Fruit fly (Drosophila melanogaster): ENCODE measurements around the gene CG9360.
A peak's percentile ranks its signal among the peaks of the same experiment; 100 is the strongest.

Gene CG9360

dm6 chrX:11714529-11715262, 49.7 kb downstream of the CG9360 start (continued):
- peak; percentile 55 for TF ChIP-seq CG11294 (GFP tag; IDR thresholded peaks at IDR 0.05)
- peak; percentile 12 for TF ChIP-seq CG3032 (tag; optimal IDR thresholded peaks at IDR 0.05)
- peak; percentile 85 for TF ChIP-seq svp (GFP tag)
- TF ChIP-seq CG10669 (GFP tag; optimal IDR thresholded peaks at IDR 0.05), result peak; percentile 19
- TF ChIP-seq topi (GFP tag; optimal IDR thresholded peaks at IDR 0.05), result peak; percentile 24
- no peak for TF ChIP-seq OdsH (GFP tag; optimal IDR thresholded peaks at IDR 0.05)
- TF ChIP-seq Smox (GFP tag; optimal IDR thresholded peaks at IDR 0.05), result no peak
- no peak for TF ChIP-seq CG6854 (GFP tag; optimal IDR thresholded peaks at IDR 0.05)
- TF ChIP-seq CG6808 (GFP tag; optimal IDR thresholded peaks at IDR 0.05), result peak; percentile 58
- peak; percentile 43 for TF ChIP-seq Sox14 (GFP tag; optimal IDR thresholded peaks at IDR 0.05)
- TF ChIP-seq lz (GFP tag; optimal IDR thresholded peaks at IDR 0.05), result peak; percentile 58
- peak; percentile 23 for TF ChIP-seq CG11762 (GFP tag; optimal IDR thresholded peaks at IDR 0.05; ENCODE audit: insufficient read depth)

dm6 chrX:11713808-11714528, 50.4 kb downstream of the CG9360 start:
- TF ChIP-seq net (GFP tag; optimal IDR thresholded peaks at IDR 0.05) (no peak), dsx (GFP tag; optimal IDR thresholded peaks at IDR 0.05; ENCODE audit: poor library complexity, severe bottlenecking) (peak; percentile 51), cyc (GFP tag; optimal IDR thresholded peaks at IDR 0.05) (no peak), Smox (GFP tag; optimal IDR thresholded peaks at IDR 0.05) (peak; percentile 32), fd85E (GFP tag; optimal IDR thresholded peaks at IDR 0.05) (peak; percentile 5), Lpt (GFP tag; optimal IDR thresholded peaks at IDR 0.05) (peak; percentile 59), CG15336 (GFP tag; IDR thresholded peaks at IDR 0.05) (peak; percentile 60), CG3032 (tag; optimal IDR thresholded peaks at IDR 0.05) (no peak), CG11294 (GFP tag; IDR thresholded peaks at IDR 0.05) (no peak), fd59A (GFP tag; optimal IDR thresholded peaks at IDR 0.05) (peak; percentile 24), CG3919 (GFP tag; optimal IDR thresholded peaks at IDR 0.05) (peak; percentile 21), CG11902 (GFP tag; optimal IDR thresholded peaks at IDR 0.05) (no peak), CG32006 (GFP tag; optimal IDR thresholded peaks at IDR 0.05) (peak; percentile 39), Ets96B (tag; optimal IDR thresholded peaks at IDR 0.05) (peak; percentile 6), vri (GFP tag; optimal IDR thresholded peaks at IDR 0.05) (peak; percentile 68), ss (GFP tag; optimal IDR thresholded peaks at IDR 0.05) (peak; percentile 66 to 87), CG11762 (GFP tag; optimal IDR thresholded peaks at IDR 0.05; ENCODE audit: insufficient read depth) (no peak), Eip78C (GFP tag) (peak; percentile 70), Sox14 (GFP tag; optimal IDR thresholded peaks at IDR 0.05) (peak; percentile 36), Hr39 (GFP tag; optimal IDR thresholded peaks at IDR 0.05) (no peak), CG31627 (GFP tag; optimal IDR thresholded peaks at IDR 0.05) (no peak), CG6808 (GFP tag; optimal IDR thresholded peaks at IDR 0.05) (peak; percentile 65), CG8632 (GFP tag; optimal IDR thresholded peaks at IDR 0.05) (peak; percentile 41), acj6 (GFP tag; optimal IDR thresholded peaks at IDR 0.05) (no peak), CG1621 (tag; optimal IDR thresholded peaks at IDR 0.05) (peak; percentile 6), CG8119 (GFP tag; IDR thresholded peaks at IDR 0.05) (peak; percentile 57; the same call in 2 of the 3 replicates), achi (GFP tag; optimal IDR thresholded peaks at IDR 0.05) (peak; percentile 40), Sox15 (GFP tag; optimal IDR thresholded peaks at IDR 0.05) (no peak), OdsH (GFP tag; optimal IDR thresholded peaks at IDR 0.05) (no peak), spab (GFP tag; optimal IDR thresholded peaks at IDR 0.05) (peak; percentile 27), CG4318 (GFP tag; optimal IDR thresholded peaks at IDR 0.05) (no peak), dac (GFP tag; optimal IDR thresholded peaks at IDR 0.05) (no peak), Hr4 (GFP tag; optimal IDR thresholded peaks at IDR 0.05) (no peak), CG8319 (GFP tag; optimal IDR thresholded peaks at IDR 0.05) (no peak), Ets21C (GFP tag; optimal IDR thresholded peaks at IDR 0.05) (no peak), CG34406 (GFP tag; optimal IDR thresholded peaks at IDR 0.05) (no peak), Sox102F (GFP tag; optimal IDR thresholded peaks at IDR 0.05) (no peak), salr (GFP tag; optimal IDR thresholded peaks at IDR 0.05) (no peak), CG16779 (tag; optimal IDR thresholded peaks at IDR 0.05) (peak; percentile 33), CG6276 (GFP tag; optimal IDR thresholded peaks at IDR 0.05) (peak; percentile 57), lz (GFP tag; optimal IDR thresholded peaks at IDR 0.05) (no peak), CG6854 (GFP tag; optimal IDR thresholded peaks at IDR 0.05) (peak; percentile 53), CG10669 (GFP tag; optimal IDR thresholded peaks at IDR 0.05) (peak; percentile 23)
